Worm (Caenorhabditis elegans) whole organism, L4/young adult: ENCODE data around the gene ser-6.

ENCODE experiments used
- W03F9.2 ChIP-seq: fragments of 150-350 bp; optimal IDR thresholded peaks from 2 replicates; lab custom pipeline; 2014; ENCODE audit warnings: missing biosample characterization, missing genetic modification characterization
- dao-5 ChIP-seq: sonication (generic microtip); optimal IDR thresholded peaks from 2 replicates; lab custom pipeline; 2016; ENCODE audit warnings: missing genotype, missing genetic modification characterization, moderate library complexity, missing compliant biosample characterization
- him-1 ChIP-seq: sonication (generic microtip); optimal IDR thresholded peaks from 2 replicates; lab custom pipeline; 2016; ENCODE audit warnings: missing genotype, missing genetic modification reagents, missing genetic modification characterization, missing compliant biosample characterization

ce11 chrIV:3012374-3013142 is 52.7 kb downstream of the ser-6 start, which contains the start of the genes Y54G2A.28 and vrp-1:
- no peak for TF ChIP-seq him-1
- TF ChIP-seq W03F9.2 (tag; lab: Kevin White, UChicago), result no peak
- no peak for TF ChIP-seq dao-5 (tag; lab: Kevin White, UChicago)
